Worm (Caenorhabditis elegans) whole organism, young adult: ENCODE results near the gene cdc-25.3.

Experiments used
- B0019.2 ChIP-seq: fragments of 200-800 bp; sonication (Bioruptor generic); conservative IDR thresholded peaks from 2 replicates; pipeline ENCODE4 v1.3.6; 2022; ENCODE audit warnings: missing genetic modification reagents, missing genetic modification characterization, missing compliant biosample characterization
- B0261.1 ChIP-seq: sonication (generic microtip); optimal IDR thresholded peaks from 2 replicates; lab custom pipeline; 2016; ENCODE audit warnings: mild to moderate bottlenecking, missing genetic modification characterization, moderate library complexity, missing compliant biosample characterization
- F10E7.11 ChIP-seq: sonication (generic microtip); optimal IDR thresholded peaks from 2 replicates; lab custom pipeline; 2017; ENCODE audit warnings: mild to moderate bottlenecking, missing genetic modification characterization, moderate library complexity, missing compliant biosample characterization
- F37B4.10 ChIP-seq: fragments of 200-800 bp; sonication (Bioruptor generic); IDR thresholded peaks from 2 replicates; pipeline ENCODE4 v1.3.6; 2022; ENCODE audit warnings: missing genetic modification characterization, missing compliant biosample characterization
- F49E8.2 ChIP-seq: sonication (generic microtip); optimal IDR thresholded peaks from 3 replicates; lab custom pipeline; 2017; ENCODE audit warnings: missing genetic modification characterization, mild to moderate bottlenecking, missing compliant biosample characterization, antibody characterized with exemption, moderate library complexity; ENCODE audit not compliant: insufficient read depth
- F52B5.7 ChIP-seq: sonication (generic microtip); optimal IDR thresholded peaks from 2 replicates; lab custom pipeline; 2016; ENCODE audit warnings: mild to moderate bottlenecking, missing genetic modification characterization, missing compliant biosample characterization
- F57A8.1 ChIP-seq: fragments of 200-800 bp; sonication (Bioruptor generic); optimal IDR thresholded peaks from 2 replicates; lab custom pipeline; 2018; ENCODE audit warnings: mild to moderate bottlenecking, missing genetic modification characterization, moderate library complexity, missing compliant biosample characterization
- K12H6.12 ChIP-seq: fragments of 200-800 bp; sonication (Bioruptor generic); optimal IDR thresholded peaks from 2 replicates; lab custom pipeline; 2018; ENCODE audit warnings: mild to moderate bottlenecking, missing genetic modification characterization, missing compliant biosample characterization
- Y67H2A.10 ChIP-seq: fragments of 200-800 bp; sonication (Bioruptor generic); conservative IDR thresholded peaks from 2 replicates; pipeline ENCODE4 v1.3.6; 2022; ENCODE audit warnings: missing genetic modification reagents, missing genetic modification characterization, missing compliant biosample characterization
- Y79H2A.3 ChIP-seq: fragments of 200-800 bp; sonication (Bioruptor generic); conservative IDR thresholded peaks from 2 replicates; pipeline ENCODE4 v1.3.6; 2022; ENCODE audit warnings: missing genetic modification reagents, missing genetic modification characterization, missing compliant biosample characterization
- ama-1 ChIP-seq, 3 experiments: fragments of 150-350 bp in 1 of 3; sonication (generic microtip) in 2 of 3; optimal IDR thresholded peaks; 2 replicates each; lab custom pipeline; 2014 to 2018; ENCODE audit warnings: missing biosample characterization in 2 of 3, missing genetic modification characterization in 2 of 3, missing genetic modification reagents in 2 of 3
- aptf-3 ChIP-seq: fragments of 200-800 bp; sonication (Bioruptor generic); IDR thresholded peaks from 2 replicates; pipeline ENCODE4 v1.3.6; 2022; ENCODE audit warnings: missing genetic modification characterization, missing compliant biosample characterization
- athp-1 ChIP-seq: sonication (generic microtip); optimal IDR thresholded peaks from 2 replicates; lab custom pipeline; 2017; ENCODE audit warnings: mild to moderate bottlenecking, missing genetic modification characterization, missing compliant biosample characterization
- attf-3 ChIP-seq: fragments of 200-800 bp; sonication (Bioruptor generic); conservative IDR thresholded peaks from 2 replicates; pipeline ENCODE4 v1.3.6; 2022; ENCODE audit warnings: missing genetic modification reagents, missing genetic modification characterization, missing compliant biosample characterization
- attf-6 ChIP-seq: fragments of 200-800 bp; sonication (Bioruptor generic); IDR thresholded peaks from 2 replicates; pipeline ENCODE4 v1.3.6; 2022; ENCODE audit warnings: missing genetic modification reagents, missing genetic modification characterization, missing compliant biosample characterization
- bed-2 ChIP-seq: fragments of 200-800 bp; sonication (Bioruptor generic); IDR thresholded peaks from 2 replicates; pipeline ENCODE4 v1.3.6; 2022; ENCODE audit warnings: missing genetic modification reagents, missing genetic modification characterization, missing compliant biosample characterization
- ceh-40 ChIP-seq: fragments of 200-800 bp; sonication (Bioruptor generic); IDR thresholded peaks from 2 replicates; pipeline ENCODE4 v1.3.6; 2022; ENCODE audit warnings: missing genetic modification characterization, missing compliant biosample characterization
- chd-7 ChIP-seq: sonication (generic microtip); optimal IDR thresholded peaks from 2 replicates; lab custom pipeline; 2016; ENCODE audit warnings: mild to moderate bottlenecking, missing genetic modification characterization, moderate library complexity, missing compliant biosample characterization
- dox-1 ChIP-seq: fragments of 200-800 bp; sonication (Bioruptor generic); IDR thresholded peaks from 2 replicates; pipeline ENCODE4 v1.3.6; 2022; ENCODE audit warnings: missing genetic modification reagents, missing genetic modification characterization, missing compliant biosample characterization
- dpl-1 ChIP-seq: fragments of 150-350 bp; optimal IDR thresholded peaks from 2 replicates; lab custom pipeline; 2014; ENCODE audit warnings: missing biosample characterization, missing genetic modification reagents, missing genetic modification characterization
- egl-44 ChIP-seq: fragments of 200-800 bp; sonication (Bioruptor generic); IDR thresholded peaks from 2 replicates; pipeline ENCODE4 v1.3.6; 2022; ENCODE audit warnings: missing genetic modification reagents, missing genetic modification characterization, missing compliant biosample characterization
- gei-17 ChIP-seq: fragments of 200-800 bp; sonication (Bioruptor generic); optimal IDR thresholded peaks from 2 replicates; lab custom pipeline; 2018; ENCODE audit warnings: mild to moderate bottlenecking, missing genetic modification characterization, missing compliant biosample characterization
- him-1 ChIP-seq: sonication (generic microtip); optimal IDR thresholded peaks from 2 replicates; lab custom pipeline; 2016; ENCODE audit warnings: missing genotype, missing genetic modification reagents, missing genetic modification characterization, missing compliant biosample characterization
- hlh-12 ChIP-seq: sonication (generic microtip); optimal IDR thresholded peaks from 2 replicates; lab custom pipeline; 2016; ENCODE audit warnings: missing genetic modification characterization, missing compliant biosample characterization
- hmg-1.2 ChIP-seq: fragments of 200-800 bp; sonication (Bioruptor generic); IDR thresholded peaks from 2 replicates; pipeline ENCODE4 v1.3.6; 2022; ENCODE audit warnings: missing genetic modification reagents, missing genetic modification characterization, missing compliant biosample characterization
- hmg-20 ChIP-seq: fragments of 200-800 bp; sonication (Bioruptor generic); IDR thresholded peaks from 2 replicates; pipeline ENCODE4 v1.3.6; 2022; ENCODE audit warnings: missing genetic modification reagents, missing genetic modification characterization, missing compliant biosample characterization
- hrde-1 ChIP-seq: sonication (generic microtip); optimal IDR thresholded peaks from 2 replicates; lab custom pipeline; 2016; ENCODE audit warnings: missing genetic modification characterization, mild to moderate bottlenecking, missing compliant biosample characterization, moderate library complexity, missing genotype, missing genetic modification reagents, borderline replicate concordance
- hsf-1 ChIP-seq: fragments of 200-800 bp; sonication (Bioruptor generic); IDR thresholded peaks from 2 replicates; pipeline ENCODE4 v1.3.6; 2022; ENCODE audit warnings: missing genetic modification reagents, missing genetic modification characterization, missing compliant biosample characterization
- lin-54 ChIP-seq: fragments of 200-800 bp; sonication (Bioruptor generic); optimal IDR thresholded peaks from 2 replicates; lab custom pipeline; 2018; ENCODE audit warnings: mild to moderate bottlenecking, missing genetic modification characterization, missing compliant biosample characterization
- madf-3 ChIP-seq: fragments of 200-800 bp; sonication (Bioruptor generic); IDR thresholded peaks from 2 replicates; pipeline ENCODE4 v1.3.6; 2022; ENCODE audit warnings: missing genetic modification reagents, missing genetic modification characterization, missing compliant biosample characterization
- mcd-1 ChIP-seq: fragments of 200-800 bp; sonication (Bioruptor generic); IDR thresholded peaks from 2 replicates; pipeline ENCODE4 v1.3.6; 2022; ENCODE audit warnings: missing genetic modification reagents, missing genetic modification characterization, missing compliant biosample characterization
- mes-4 ChIP-seq: sonication (generic microtip); optimal IDR thresholded peaks from 2 replicates; lab custom pipeline; 2016; ENCODE audit warnings: missing genotype, missing genetic modification characterization, missing compliant biosample characterization
- nhr-179 ChIP-seq: sonication (generic microtip); optimal IDR thresholded peaks from 2 replicates; lab custom pipeline; 2016; ENCODE audit warnings: mild to moderate bottlenecking, missing genetic modification characterization, missing compliant biosample characterization
- nhr-80 ChIP-seq: sonication (generic microtip); optimal IDR thresholded peaks from 2 replicates; lab custom pipeline; 2016; ENCODE audit warnings: missing genetic modification characterization, missing compliant biosample characterization
- snpc-3.4 ChIP-seq: sonication (generic microtip); optimal IDR thresholded peaks from 2 replicates; lab custom pipeline; 2017; ENCODE audit warnings: missing genetic modification characterization, mild to moderate bottlenecking, missing compliant biosample characterization, antibody characterized with exemption, moderate library complexity, missing genotype, missing genetic modification reagents
- tbp1 ChIP-seq: fragments of 200-800 bp; sonication (Bioruptor generic); optimal IDR thresholded peaks from 2 replicates; lab custom pipeline; 2018; ENCODE audit warnings: mild to moderate bottlenecking, missing genetic modification characterization, missing compliant biosample characterization
- unc-62 ChIP-seq: fragments of 150-350 bp; optimal IDR thresholded peaks from 2 replicates; lab custom pipeline; 2014; ENCODE audit warnings: missing biosample characterization, missing genetic modification reagents, missing genetic modification characterization
- xnd-1 ChIP-seq: sonication (generic microtip); optimal IDR thresholded peaks from 2 replicates; lab custom pipeline; 2016; ENCODE audit warnings: missing genotype, missing genetic modification reagents, missing genetic modification characterization, missing compliant biosample characterization
- zfh-2 ChIP-seq: fragments of 200-800 bp; sonication (Bioruptor generic); conservative IDR thresholded peaks from 2 replicates; pipeline ENCODE4 v1.3.6; 2022; ENCODE audit warnings: missing genetic modification reagents, missing genetic modification characterization, missing compliant biosample characterization
- ztf-22 ChIP-seq: fragments of 200-800 bp; sonication (Bioruptor generic); optimal IDR thresholded peaks from 2 replicates; lab custom pipeline; 2018; ENCODE audit warnings: mild to moderate bottlenecking, missing genetic modification characterization, moderate library complexity, missing compliant biosample characterization

The cdc-25.3 gene

DNA sequence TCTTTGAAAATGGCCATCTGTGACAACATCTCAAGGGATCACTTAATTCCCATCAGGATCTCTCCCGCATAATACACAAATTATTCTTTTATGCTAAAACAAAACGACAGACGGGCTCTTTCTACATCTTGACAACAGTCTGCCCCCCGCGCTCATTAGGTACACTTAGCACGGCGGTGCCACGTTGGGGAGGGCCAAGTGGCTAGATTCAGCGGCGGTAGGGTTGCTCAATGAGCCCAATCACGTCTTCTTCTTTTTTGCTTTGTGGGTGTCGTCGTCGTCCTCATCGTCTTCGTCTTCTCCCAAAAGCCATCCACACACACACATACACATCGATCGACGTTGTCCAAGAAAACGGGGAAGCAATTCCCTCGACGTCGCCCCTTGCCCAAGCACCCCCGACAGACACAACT, 44.7 kb downstream of the cdc-25.3 start:
- TF ChIP-seq B0019.2 (GFP tag; lab: Robert Waterston, UW), result no peak
- no peak for TF ChIP-seq nhr-80
- no peak for TF ChIP-seq F37B4.10 (GFP tag; lab: Robert Waterston, UW)
- no peak for TF ChIP-seq athp-1 (tag; lab: Kevin White, UChicago)
- peak; percentile 79 for TF ChIP-seq zfh-2
- no peak for TF ChIP-seq hmg-20
- no peak for TF ChIP-seq mes-4 (tag; lab: Kevin White, UChicago)
- no peak for TF ChIP-seq ztf-22 (GFP tag; lab: Kevin White, UChicago)
- TF ChIP-seq F49E8.2, result no peak
- TF ChIP-seq dox-1 (GFP tag; lab: Robert Waterston, UW), result peak; percentile 18; the same call in 1 of the 2 replicates
- no peak for TF ChIP-seq unc-62 (GFP tag; lab: Kevin White, UChicago)
- peak; percentile 25 for TF ChIP-seq F52B5.7 (tag; lab: Kevin White, UChicago)
- no peak for TF ChIP-seq egl-44 (GFP tag; lab: Robert Waterston, UW)
- no peak for TF ChIP-seq xnd-1
- TF ChIP-seq gei-17, result no peak
- no peak for TF ChIP-seq ama-1 (optimal IDR thresholded peaks at IDR 0.05; lab: Kevin White, UChicago)
- TF ChIP-seq ama-1 (GFP tag; optimal IDR thresholded peaks at IDR 0.05; lab: Kevin White, UChicago), result no peak
- no peak for TF ChIP-seq mcd-1 (GFP tag; lab: Robert Waterston, UW)
- no peak for TF ChIP-seq hlh-12 (tag; lab: Kevin White, UChicago)
- TF ChIP-seq hmg-1.2 (GFP tag; lab: Robert Waterston, UW), result no peak
- no peak for TF ChIP-seq F10E7.11 (tag; lab: Kevin White, UChicago)
- no peak for TF ChIP-seq nhr-179 (tag; lab: Kevin White, UChicago)
- no peak for TF ChIP-seq attf-6 (GFP tag; lab: Robert Waterston, UW)
- TF ChIP-seq ceh-40 (GFP tag; lab: Robert Waterston, UW), result no peak
- TF ChIP-seq Y67H2A.10, result no peak
- TF ChIP-seq bed-2 (GFP tag; lab: Robert Waterston, UW), result no peak
- TF ChIP-seq K12H6.12, result peak; percentile 1
- no peak for TF ChIP-seq Y79H2A.3 (GFP tag; lab: Robert Waterston, UW)
- TF ChIP-seq attf-3 (GFP tag; lab: Robert Waterston, UW), result no peak
- no peak for TF ChIP-seq B0261.1 (tag; lab: Kevin White, UChicago)
- no peak for TF ChIP-seq chd-7 (tag; lab: Kevin White, UChicago)
- TF ChIP-seq madf-3, result no peak
- no peak for TF ChIP-seq lin-54 (GFP tag; lab: Kevin White, UChicago)
- no peak for TF ChIP-seq F57A8.1

DNA sequence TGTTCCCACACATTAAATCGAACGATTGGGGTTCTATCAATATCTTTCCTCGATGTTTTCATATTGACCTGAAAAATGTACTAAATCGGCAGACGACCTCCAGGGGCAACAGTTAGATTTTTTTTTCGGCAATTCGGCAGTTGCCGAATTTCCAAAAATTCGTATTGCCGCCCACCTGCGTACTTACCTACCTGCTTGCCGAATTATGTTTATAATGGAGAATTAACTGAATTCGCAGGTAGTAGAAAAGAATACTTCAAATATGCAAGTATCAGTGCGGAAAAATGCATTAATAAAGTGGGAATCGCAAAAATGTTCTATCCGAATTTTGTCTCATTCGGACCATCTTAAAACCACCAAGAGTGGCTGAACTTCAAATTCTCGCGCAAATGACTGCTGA, 48.1 kb downstream of the cdc-25.3 start:
- TF ChIP-seq hsf-1, result no peak
- no peak for TF ChIP-seq tbp1 (GFP tag; lab: Kevin White, UChicago)
- no peak for TF ChIP-seq hrde-1 (tag; lab: Kevin White, UChicago)
- no peak for TF ChIP-seq F10E7.11 (tag; lab: Kevin White, UChicago)
- TF ChIP-seq snpc-3.4 (tag; lab: Kevin White, UChicago), result no peak
- no peak for TF ChIP-seq dpl-1 (GFP tag; lab: Kevin White, UChicago)
- no peak for TF ChIP-seq him-1 (tag; lab: Kevin White, UChicago)
- TF ChIP-seq aptf-3 (GFP tag; lab: Robert Waterston, UW), result no peak
- no peak for TF ChIP-seq nhr-80
